Worm (Caenorhabditis elegans) whole organism, L2 larva: Measurements from ENCODE around the gene madd-3.

Experiments used
- C34F6.9 ChIP-seq: fragments of 150-350 bp; optimal IDR thresholded peaks from 2 replicates; lab custom pipeline; 2014; ENCODE audit warnings: missing biosample characterization, missing genetic modification characterization
- F13H6.1 ChIP-seq: sonication (generic microtip); optimal IDR thresholded peaks from 2 replicates; lab custom pipeline; 2016; ENCODE audit warnings: missing genetic modification characterization, missing compliant biosample characterization
- ZK546.5 ChIP-seq: sonication (generic microtip); optimal IDR thresholded peaks from 2 replicates; lab custom pipeline; 2017; ENCODE audit warnings: missing biosample characterization, missing genetic modification characterization
- alr-1 ChIP-seq: fragments of 150-350 bp; optimal IDR thresholded peaks from 2 replicates; lab custom pipeline; 2014; ENCODE audit warnings: missing biosample characterization, missing genetic modification characterization
- ama-1 ChIP-seq: fragments of 150-350 bp; optimal IDR thresholded peaks from 2 replicates; lab custom pipeline; 2018; ENCODE audit warnings: inconsistent platforms
- ceh-16 ChIP-seq: fragments of 150-350 bp; optimal IDR thresholded peaks from 2 replicates; lab custom pipeline; 2014; ENCODE audit warnings: missing biosample characterization, missing genetic modification characterization
- ceh-82 ChIP-seq: fragments of 150-350 bp; optimal IDR thresholded peaks from 2 replicates; lab custom pipeline; 2014; ENCODE audit warnings: missing biosample characterization, missing genetic modification characterization
- crh-2 ChIP-seq: sonication (generic microtip); optimal IDR thresholded peaks from 2 replicates; lab custom pipeline; 2017; ENCODE audit warnings: missing biosample characterization, missing genetic modification characterization
- dmd-4 ChIP-seq: sonication (generic microtip); optimal IDR thresholded peaks from 2 replicates; lab custom pipeline; 2017; ENCODE audit warnings: missing biosample characterization, missing genetic modification characterization
- egl-27 ChIP-seq: sonication (generic microtip); optimal IDR thresholded peaks from 3 replicates; lab custom pipeline; 2017; ENCODE audit warnings: missing biosample characterization, missing genetic modification reagents, missing genetic modification characterization
- elt-3 ChIP-seq: sonication (generic microtip); optimal IDR thresholded peaks from 2 replicates; lab custom pipeline; 2017; ENCODE audit warnings: missing biosample characterization, missing genetic modification characterization
- fos-1 ChIP-seq: fragments of 150-350 bp; optimal IDR thresholded peaks from 2 replicates; lab custom pipeline; 2014; ENCODE audit warnings: missing biosample characterization, missing genetic modification characterization
- gmeb-1 ChIP-seq: fragments of 150-350 bp; optimal IDR thresholded peaks from 2 replicates; lab custom pipeline; 2014; ENCODE audit warnings: missing biosample characterization, missing genetic modification characterization
- lin-11 ChIP-seq: fragments of 150-350 bp; sonication (generic microtip); optimal IDR thresholded peaks from 2 replicates; lab custom pipeline; 2014; ENCODE audit warnings: missing biosample characterization, missing genetic modification characterization, inconsistent platforms, mixed read lengths
- lin-13 ChIP-seq: fragments of 150-350 bp; optimal IDR thresholded peaks from 2 replicates; lab custom pipeline; 2014; ENCODE audit warnings: missing biosample characterization, missing genetic modification reagents, missing genetic modification characterization
- lsy-2 ChIP-seq, 2 experiments: fragments of 150-350 bp in 1 of 2; sonication (generic microtip) in 1 of 2; optimal IDR thresholded peaks; 2 replicates each; lab custom pipeline; 2014 to 2017; ENCODE audit warnings: missing biosample characterization in 2 of 2, missing genetic modification characterization in 2 of 2
- mab-5 ChIP-seq: fragments of 150-350 bp; optimal IDR thresholded peaks from 2 replicates; lab custom pipeline; 2014; ENCODE audit warnings: missing biosample characterization, missing genetic modification characterization
- mdl-1 ChIP-seq, 2 experiments: fragments of 150-350 bp in 1 of 2; sonication (generic microtip) in 1 of 2; optimal IDR thresholded peaks; 2 replicates each; lab custom pipeline; 2017; ENCODE audit warnings: missing biosample characterization in 2 of 2, missing genetic modification characterization in 2 of 2
- nhr-10 ChIP-seq: sonication (generic microtip); optimal IDR thresholded peaks from 2 replicates; lab custom pipeline; 2017; ENCODE audit warnings: missing biosample characterization, missing genetic modification characterization
- nhr-11 ChIP-seq: fragments of 150-350 bp; optimal IDR thresholded peaks from 2 replicates; lab custom pipeline; 2014; ENCODE audit warnings: missing biosample characterization, missing genetic modification characterization
- nhr-12 ChIP-seq: fragments of 150-350 bp; optimal IDR thresholded peaks from 2 replicates; lab custom pipeline; 2014; ENCODE audit warnings: missing biosample characterization, missing genetic modification characterization
- nhr-129 ChIP-seq: fragments of 150-350 bp; optimal IDR thresholded peaks from 2 replicates; lab custom pipeline; 2014; ENCODE audit warnings: missing biosample characterization, missing genetic modification characterization
- nhr-237 ChIP-seq: fragments of 150-350 bp; optimal IDR thresholded peaks from 2 replicates; lab custom pipeline; 2014; ENCODE audit warnings: missing biosample characterization, missing genetic modification characterization
- nhr-6 ChIP-seq: fragments of 150-350 bp; optimal IDR thresholded peaks from 2 replicates; lab custom pipeline; 2014; ENCODE audit warnings: missing biosample characterization, missing genetic modification characterization
- peb-1 ChIP-seq: fragments of 150-350 bp; optimal IDR thresholded peaks from 2 replicates; lab custom pipeline; 2014; ENCODE audit warnings: missing biosample characterization, missing genetic modification characterization
- sem-4 ChIP-seq: fragments of 150-350 bp; optimal IDR thresholded peaks from 2 replicates; lab custom pipeline; 2014; ENCODE audit warnings: missing biosample characterization, missing genetic modification reagents, missing genetic modification characterization
- skn-1 ChIP-seq: sonication (generic microtip); optimal IDR thresholded peaks from 2 replicates; lab custom pipeline; 2017; ENCODE audit warnings: missing biosample characterization, missing genetic modification characterization
- sma-3 ChIP-seq: sonication (generic microtip); optimal IDR thresholded peaks from 2 replicates; lab custom pipeline; 2016; ENCODE audit warnings: missing genetic modification reagents, missing genetic modification characterization, missing compliant biosample characterization
- sma-9 ChIP-seq, 2 experiments: fragments of 150-350 bp in 1 of 2; sonication (generic microtip) in 1 of 2; optimal IDR thresholded peaks; 2 replicates each; lab custom pipeline; 2014 to 2016; ENCODE audit warnings: missing genetic modification characterization in 2 of 2, mild to moderate bottlenecking in 1 of 2, missing biosample characterization in 1 of 2, missing compliant biosample characterization in 1 of 2, missing genetic modification reagents in 1 of 2, moderate library complexity in 1 of 2
- unc-39 ChIP-seq: fragments of 150-350 bp; optimal IDR thresholded peaks from 2 replicates; lab custom pipeline; 2014; ENCODE audit warnings: missing biosample characterization, missing genetic modification characterization
- unc-62 ChIP-seq: fragments of 150-350 bp; optimal IDR thresholded peaks from 2 replicates; lab custom pipeline; 2014; ENCODE audit warnings: missing biosample characterization, missing genetic modification reagents, missing genetic modification characterization
- zag-1 ChIP-seq: fragments of 150-350 bp; optimal IDR thresholded peaks from 2 replicates; lab custom pipeline; 2014; ENCODE audit warnings: missing biosample characterization, missing genetic modification characterization
- ztf-1 ChIP-seq: fragments of 200-800 bp; sonication (Bioruptor generic); conservative IDR thresholded peaks from 2 replicates; pipeline ENCODE4 v1.3.6; 2022; ENCODE audit warnings: missing genetic modification characterization, missing compliant biosample characterization
- ztf-11 ChIP-seq: sonication (generic microtip); optimal IDR thresholded peaks from 2 replicates; lab custom pipeline; 2017; ENCODE audit warnings: missing biosample characterization, missing genetic modification characterization

Gene madd-3

DNA sequence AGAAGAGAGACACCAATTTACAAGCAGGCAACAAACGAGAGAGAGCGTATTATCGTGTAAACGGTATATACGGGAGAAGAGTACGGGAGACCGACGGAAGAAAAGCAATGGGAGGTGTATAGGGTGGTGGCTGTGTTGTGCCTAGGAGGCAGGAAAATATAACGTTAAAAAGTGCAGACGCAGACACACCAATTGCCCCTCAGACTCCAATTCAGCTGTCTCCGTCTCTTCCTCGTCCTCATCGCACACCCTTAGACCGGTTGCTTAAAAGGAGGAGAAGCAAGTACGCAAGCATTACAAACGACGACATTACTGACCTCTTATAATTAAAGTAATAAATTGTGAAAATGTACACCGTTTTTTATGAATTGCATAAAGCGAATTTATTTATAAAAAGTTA, 16.0 kb upstream of the madd-3 start (continued):
- TF ChIP-seq fos-1 (peak; percentile 89), sem-4 (tag; lab: Kevin White, UChicago) (peak; percentile 78), mdl-1 (tag; optimal IDR thresholded peaks at IDR 0.05; lab: Kevin White, UChicago) (peak; percentile 35 to 42), elt-3 (tag; lab: Kevin White, UChicago) (no peak), skn-1 (tag; lab: Kevin White, UChicago) (peak; percentile 59), egl-27 (peak; percentile 58), F13H6.1 (tag; lab: Kevin White, UChicago) (peak; percentile 86), mab-5 (tag; lab: Kevin White, UChicago) (peak; percentile 6), unc-39 (tag; lab: Kevin White, UChicago) (no peak), peb-1 (tag; lab: Kevin White, UChicago) (no peak), ceh-82 (tag; lab: Kevin White, UChicago) (peak; percentile 35), nhr-11 (no peak), C34F6.9 (tag; lab: Kevin White, UChicago) (peak; percentile 82), nhr-129 (tag; lab: Kevin White, UChicago) (peak; percentile 82), nhr-237 (no peak), lin-11 (peak; percentile 58), lin-13 (GFP tag; lab: Kevin White, UChicago) (peak; percentile 95), lsy-2 (tag; optimal IDR thresholded peaks at IDR 0.05; lab: Kevin White, UChicago) (peak; percentile 76 to 95)

DNA sequence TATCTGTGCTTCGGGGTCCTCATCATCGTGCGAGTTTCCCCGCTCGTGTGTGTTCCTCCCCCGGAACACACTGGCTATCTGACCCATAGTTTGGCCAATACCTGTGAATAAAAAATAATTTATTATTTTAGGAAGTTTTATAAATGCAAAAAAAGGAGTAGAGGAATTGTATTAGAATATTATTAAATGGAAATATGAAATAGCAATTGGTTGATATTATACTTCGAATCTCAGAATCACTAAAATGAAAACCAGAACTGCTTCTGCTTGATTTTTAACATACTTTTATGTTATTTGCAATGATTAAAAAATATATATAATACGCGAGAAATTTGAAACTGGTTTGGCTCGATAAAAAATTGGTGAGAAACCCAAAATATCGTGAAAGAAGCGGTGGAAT, 15.1 kb upstream of the madd-3 start, which contains the start of gene mgrn-1:
mgrn-1 (minus strand) TSS at position 101 of the 400 bp plus-strand sequence.
- TF ChIP-seq dmd-4 (no peak), alr-1 (tag; lab: Kevin White, UChicago) (no peak), sma-9 (GFP tag; optimal IDR thresholded peaks at IDR 0.05; lab: Kevin White, UChicago) (no peak), sma-9 (tag; optimal IDR thresholded peaks at IDR 0.05; lab: Kevin White, UChicago) (no peak)

DNA sequence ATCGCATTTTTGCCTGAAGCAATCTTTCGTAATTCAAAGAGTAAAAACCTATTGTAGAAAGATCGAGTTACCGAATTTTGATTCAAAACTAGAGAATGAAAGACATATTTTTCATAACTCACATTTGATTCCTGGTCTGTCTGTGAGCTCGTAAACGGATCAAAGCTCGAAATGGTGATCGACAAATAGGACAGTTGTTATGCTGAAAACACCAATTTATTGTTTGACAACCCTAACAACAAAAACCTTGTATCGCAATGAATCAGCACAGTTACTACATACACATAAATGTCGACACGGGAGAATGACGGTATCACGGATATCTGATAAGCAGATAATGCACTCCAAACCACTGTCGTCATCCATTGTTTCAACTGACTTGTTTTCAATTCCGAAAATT, 13.2 kb upstream of the madd-3 start:
- TF ChIP-seq nhr-11 (no peak), sem-4 (tag; lab: Kevin White, UChicago) (no peak), sma-3 (GFP tag; lab: Kevin White, UChicago) (no peak), C34F6.9 (tag; lab: Kevin White, UChicago) (no peak), ztf-11 (tag; lab: Kevin White, UChicago) (no peak), nhr-10 (tag; lab: Kevin White, UChicago) (no peak), mdl-1 (tag; optimal IDR thresholded peaks at IDR 0.05; lab: Kevin White, UChicago) (no peak), mab-5 (tag; lab: Kevin White, UChicago) (no peak), nhr-129 (tag; lab: Kevin White, UChicago) (no peak), zag-1 (tag; lab: Kevin White, UChicago) (no peak), dmd-4 (no peak), ztf-1 (GFP tag; lab: Robert Waterston, UW) (no peak), gmeb-1 (tag; lab: Kevin White, UChicago) (no peak), ceh-16 (tag; lab: Kevin White, UChicago) (no peak), nhr-12 (no peak), crh-2 (tag; lab: Kevin White, UChicago) (no peak), nhr-6 (no peak), ZK546.5 (tag; lab: Kevin White, UChicago) (no peak), peb-1 (tag; lab: Kevin White, UChicago) (no peak)

DNA sequence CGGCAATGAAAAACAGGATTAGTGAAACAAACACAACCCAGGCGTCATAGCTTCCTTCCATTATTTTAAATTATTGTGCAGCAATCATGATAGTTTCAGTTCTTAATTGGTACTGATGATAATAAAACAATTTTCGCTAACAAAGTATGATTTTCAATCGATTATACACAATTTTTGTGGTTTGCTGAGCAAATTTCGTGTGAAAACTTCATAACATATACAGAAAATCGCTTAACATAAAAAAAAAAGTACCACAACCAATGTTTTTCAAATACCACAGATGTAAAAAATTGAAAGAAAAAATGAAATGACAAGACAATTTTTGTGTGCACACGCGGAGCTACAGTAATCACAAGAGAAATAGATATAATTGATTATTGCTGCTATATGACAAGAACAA, 11.2 kb upstream of the madd-3 start, which contains the start of gene gphr-2:
gphr-2 (minus strand) TSS at position 101 of the 400 bp plus-strand sequence.
- TF ChIP-seq sma-9 (GFP tag; optimal IDR thresholded peaks at IDR 0.05; lab: Kevin White, UChicago), result no peak
- TF ChIP-seq sma-9 (tag; optimal IDR thresholded peaks at IDR 0.05; lab: Kevin White, UChicago), result no peak
- TF ChIP-seq crh-2 (tag; lab: Kevin White, UChicago), result no peak
- TF ChIP-seq lin-13 (GFP tag; lab: Kevin White, UChicago), result no peak
- no peak for TF ChIP-seq gmeb-1 (tag; lab: Kevin White, UChicago)
- no peak for TF ChIP-seq ceh-82 (tag; lab: Kevin White, UChicago)
- no peak for TF ChIP-seq zag-1 (tag; lab: Kevin White, UChicago)
- TF ChIP-seq unc-62 (GFP tag; lab: Kevin White, UChicago), result no peak
- no peak for TF ChIP-seq ama-1 (lab: Kevin White, UChicago)

DNA sequence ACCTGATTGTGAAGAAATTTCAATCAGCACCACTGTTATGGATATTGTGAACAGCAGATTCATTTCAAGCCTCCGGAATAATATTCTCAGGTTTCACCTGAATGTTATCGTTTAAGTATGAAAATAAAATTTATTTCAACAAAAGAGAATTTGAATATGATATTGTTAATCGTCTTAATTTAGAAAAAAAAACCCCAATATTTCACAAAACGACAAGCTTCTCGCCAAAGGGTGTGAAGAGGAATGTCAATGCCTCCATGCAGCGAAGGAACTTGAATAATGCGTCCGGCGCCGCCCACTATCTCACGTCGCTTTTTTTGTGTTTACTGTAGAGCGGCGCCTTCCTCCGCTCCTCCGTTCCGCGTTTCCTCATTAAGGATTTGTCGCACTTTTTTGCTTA, 6.6 kb upstream of the madd-3 start, which contains the start of gene C11H1.5:
C11H1.5 (minus strand) TSS at position 101 of the 400 bp plus-strand sequence.
- TF ChIP-seq elt-3 (tag; lab: Kevin White, UChicago), result no peak
